Fruit fly (Drosophila melanogaster) whole organism, embryonic: ENCODE data around the gene asun.
A peak's percentile ranks its signal among the peaks of the same experiment; 100 is the strongest.

ENCODE experiments used
- CG10366 ChIP-seq: fragments of 200-800 bp; sonication (Bioruptor generic); IDR thresholded peaks from 2 replicates; pipeline ENCODE4 v1.3.6; 2022; ENCODE audit warnings: missing biosample characterization, missing genetic modification characterization
- CG10543 ChIP-seq: fragments of 200-800 bp; sonication (Bioruptor generic); optimal IDR thresholded peaks from 3 replicates; lab custom pipeline; 2017; ENCODE audit warnings: missing biosample characterization, mild to moderate bottlenecking, missing genetic modification characterization, moderate library complexity
- CG11696 ChIP-seq: fragments of 200-800 bp; sonication (Bioruptor generic); IDR thresholded peaks from 2 replicates; pipeline ENCODE4 v1.3.6; 2022; ENCODE audit warnings: missing biosample characterization, missing genetic modification characterization
- CG12219 ChIP-seq: fragments of 200-800 bp; sonication (Bioruptor generic); optimal IDR thresholded peaks from 3 replicates; lab custom pipeline; 2018; ENCODE audit warnings: missing biosample characterization, mild to moderate bottlenecking, missing genetic modification characterization
- CG13287 ChIP-seq: fragments of 200-800 bp; sonication (Bioruptor generic); IDR thresholded peaks from 2 replicates; pipeline ENCODE4 v1.3.6; 2022; ENCODE audit warnings: missing biosample characterization, missing genetic modification characterization; ENCODE audit not compliant: partially characterized antibody
- CG13775 ChIP-seq: fragments of 200-800 bp; sonication (Bioruptor generic); optimal IDR thresholded peaks from 3 replicates; lab custom pipeline; 2017; ENCODE audit warnings: missing biosample characterization, mild to moderate bottlenecking, missing genetic modification characterization
- CG15514 ChIP-seq: fragments of 200-800 bp; sonication (Bioruptor generic); optimal IDR thresholded peaks from 3 replicates; lab custom pipeline; 2017; ENCODE audit warnings: missing biosample characterization, missing genetic modification characterization, mild to moderate bottlenecking, moderate library complexity, missing genetic modification reagents
- CG16815 ChIP-seq: fragments of 200-800 bp; sonication (Bioruptor generic); optimal IDR thresholded peaks from 3 replicates; lab custom pipeline; 2017; ENCODE audit warnings: missing biosample characterization, mild to moderate bottlenecking, missing genetic modification characterization
- CG17328 ChIP-seq: fragments of 200-800 bp; sonication (Bioruptor generic); IDR thresholded peaks from 2 replicates; pipeline ENCODE4 v1.3.6; 2022; ENCODE audit warnings: missing biosample characterization, missing genetic modification characterization
- CG1832 ChIP-seq: fragments of 200-800 bp; sonication (Bioruptor generic); optimal IDR thresholded peaks from 2 replicates; lab custom pipeline; 2017; ENCODE audit warnings: missing biosample characterization, mild to moderate bottlenecking, missing genetic modification characterization, inconsistent platforms
- CG18476 ChIP-seq: fragments of 200-800 bp; sonication (Bioruptor generic); optimal IDR thresholded peaks from 2 replicates; lab custom pipeline; 2016; ENCODE audit warnings: missing biosample characterization, mild to moderate bottlenecking, missing genetic modification characterization
- CG2116 ChIP-seq: fragments of 200-800 bp; sonication (Bioruptor generic); optimal IDR thresholded peaks from 3 replicates; lab custom pipeline; 2018; ENCODE audit warnings: missing biosample characterization, mild to moderate bottlenecking, missing genetic modification characterization
- CG34224 ChIP-seq: fragments of 200-800 bp; sonication (Bioruptor generic); IDR thresholded peaks from 3 replicates; pipeline ENCODE4 v1.3.6; 2022; ENCODE audit warnings: missing biosample characterization, missing genetic modification characterization; ENCODE audit not compliant: partially characterized antibody
- CG43689 ChIP-seq: fragments of 200-800 bp; sonication (Bioruptor generic); IDR thresholded peaks from 2 replicates; pipeline ENCODE4 v1.3.6; 2022; ENCODE audit warnings: missing biosample characterization, missing genetic modification characterization
- CG4854 ChIP-seq: fragments of 200-800 bp; sonication (Bioruptor generic); optimal IDR thresholded peaks from 2 replicates; lab custom pipeline; 2016; ENCODE audit warnings: missing biosample characterization, missing genetic modification characterization, inconsistent platforms
- CG7745 ChIP-seq: fragments of 200-800 bp; sonication (Bioruptor generic); optimal IDR thresholded peaks from 2 replicates; lab custom pipeline; 2018; ENCODE audit warnings: missing biosample characterization, mild to moderate bottlenecking, missing genetic modification characterization, moderate library complexity
- CG8924 ChIP-seq: fragments of 200-800 bp; optimal IDR thresholded peaks from 3 replicates; lab custom pipeline; 2019; ENCODE audit warnings: missing biosample characterization, mild to moderate bottlenecking, missing genetic modification characterization, moderate library complexity
- CG9932 ChIP-seq: fragments of 200-800 bp; sonication (Bioruptor generic); IDR thresholded peaks from 2 replicates; pipeline ENCODE4 v1.3.6; 2022; ENCODE audit warnings: missing biosample characterization, missing genetic modification characterization
- Dfd ChIP-seq, 2 experiments: fragments of >200 bp; optimal IDR thresholded peaks; 2 replicates each; lab custom pipeline; 2017; ENCODE audit warnings: missing biosample characterization in 2 of 2, missing genetic modification characterization in 2 of 2
- Ets65A ChIP-seq: fragments of 200-800 bp; sonication (Bioruptor generic); peaks from one replicate; lab custom pipeline; 2016; ENCODE audit warnings: missing biosample characterization, missing genetic modification characterization
- Ets97D ChIP-seq: fragments of 200-800 bp; sonication (Bioruptor generic); optimal IDR thresholded peaks from 3 replicates; lab custom pipeline; 2016; ENCODE audit warnings: missing biosample characterization, missing genetic modification characterization
- HLH3B ChIP-seq: fragments of 200-800 bp; sonication (Bioruptor generic); IDR thresholded peaks from 2 replicates; pipeline ENCODE4 v1.3.6; 2022; ENCODE audit warnings: missing biosample characterization, missing genetic modification characterization
- Hand ChIP-seq: fragments of 200-800 bp; sonication (Bioruptor generic); optimal IDR thresholded peaks from 2 replicates; lab custom pipeline; 2017; ENCODE audit warnings: mild to moderate bottlenecking, missing biosample characterization, missing genetic modification reagents, missing genetic modification characterization
- Jarid2 ChIP-seq: fragments of 200-800 bp; sonication (Bioruptor generic); optimal IDR thresholded peaks from 3 replicates; lab custom pipeline; 2017; ENCODE audit warnings: mild to moderate bottlenecking, missing biosample characterization, missing genetic modification reagents, missing genetic modification characterization
- Med ChIP-seq: fragments of 200-800 bp; sonication (Bioruptor generic); peaks from one replicate; lab custom pipeline; 2016; ENCODE audit warnings: missing biosample characterization, missing genetic modification characterization, mild to moderate bottlenecking, inconsistent platforms, moderate library complexity
- Mes4 ChIP-seq: fragments of 200-800 bp; sonication (Bioruptor generic); optimal IDR thresholded peaks from 2 replicates; lab custom pipeline; 2016; ENCODE audit warnings: missing biosample characterization, missing genetic modification characterization
- Oli ChIP-seq: fragments of 200-800 bp; sonication (Bioruptor generic); optimal IDR thresholded peaks from 2 replicates; lab custom pipeline; 2018; ENCODE audit warnings: missing biosample characterization, mild to moderate bottlenecking, missing genetic modification characterization, moderate library complexity
- Rfx ChIP-seq: fragments of 200-800 bp; sonication (Bioruptor generic); IDR thresholded peaks from 2 replicates; pipeline ENCODE4 v1.3.6; 2022; ENCODE audit warnings: missing biosample characterization, missing genetic modification characterization
- Side ChIP-seq: fragments of 200-800 bp; sonication (Bioruptor generic); optimal IDR thresholded peaks from 2 replicates; lab custom pipeline; 2016; ENCODE audit warnings: missing biosample characterization, missing genetic modification characterization
- ab ChIP-seq: fragments of 200-800 bp; sonication (Bioruptor generic); optimal IDR thresholded peaks from 2 replicates; lab custom pipeline; 2016; ENCODE audit warnings: missing biosample characterization, missing genetic modification characterization
- dm ChIP-seq: fragments of 200-800 bp; sonication (Bioruptor generic); optimal IDR thresholded peaks from 3 replicates; lab custom pipeline; 2016; ENCODE audit warnings: missing biosample characterization, missing genetic modification characterization
- dmrt99B ChIP-seq: fragments of 200-800 bp; sonication (Bioruptor generic); optimal IDR thresholded peaks from 2 replicates; lab custom pipeline; 2018; ENCODE audit warnings: missing biosample characterization, mild to moderate bottlenecking, missing genetic modification characterization, moderate library complexity
- fd102C ChIP-seq: fragments of 200-800 bp; sonication (Bioruptor generic); optimal IDR thresholded peaks from 2 replicates; lab custom pipeline; 2018; ENCODE audit warnings: missing biosample characterization, mild to moderate bottlenecking, missing genetic modification characterization, moderate library complexity
- grau ChIP-seq: fragments of 200-800 bp; optimal IDR thresholded peaks from 3 replicates; lab custom pipeline; 2019; ENCODE audit warnings: missing biosample characterization, mild to moderate bottlenecking, missing genetic modification characterization, moderate library complexity
- hb ChIP-seq: fragments of 200-800 bp; sonication (Bioruptor generic); IDR thresholded peaks from 3 replicates; pipeline ENCODE4 v1.3.6; 2022; ENCODE audit warnings: missing biosample characterization, missing genetic modification characterization; ENCODE audit not compliant: partially characterized antibody
- hkb ChIP-seq, 2 experiments: fragments of 200-800 bp in 1 of 2; fragments of >200 bp in 1 of 2; sonication (Bioruptor generic) in 1 of 2; IDR thresholded peaks in 1 of 2; optimal IDR thresholded peaks in 1 of 2; 2 replicates each; pipeline versions ENCODE4 v1.3.6 to Lab custom; 2017 to 2022; ENCODE audit warnings: missing biosample characterization in 1 of 2, missing genetic modification characterization in 1 of 2
- ind ChIP-seq: fragments of 200-800 bp; sonication (Bioruptor generic); optimal IDR thresholded peaks from 3 replicates; lab custom pipeline; 2016; ENCODE audit warnings: missing biosample characterization, missing genetic modification characterization
- jumu ChIP-seq: fragments of 200-800 bp; sonication (Bioruptor generic); optimal IDR thresholded peaks from 3 replicates; lab custom pipeline; 2016; ENCODE audit warnings: missing biosample characterization, missing genetic modification characterization
- odd ChIP-seq: fragments of 200-800 bp; sonication (Bioruptor generic); optimal IDR thresholded peaks from 2 replicates; lab custom pipeline; 2017; ENCODE audit warnings: missing biosample characterization, mild to moderate bottlenecking, missing genetic modification characterization
- pum ChIP-seq: fragments of 200-800 bp; sonication (Bioruptor generic); optimal IDR thresholded peaks from 2 replicates; lab custom pipeline; 2016; ENCODE audit warnings: missing biosample characterization, missing genetic modification characterization
- ro ChIP-seq: fragments of 200-800 bp; sonication (Bioruptor generic); IDR thresholded peaks from 2 replicates; pipeline ENCODE4 v1.3.6; 2022; ENCODE audit warnings: missing biosample characterization, missing genetic modification characterization
- run ChIP-seq: fragments of 200-800 bp; sonication (Bioruptor generic); optimal IDR thresholded peaks from 3 replicates; lab custom pipeline; 2018; ENCODE audit warnings: missing biosample characterization, mild to moderate bottlenecking, missing genetic modification characterization
- sd ChIP-seq: fragments of 200-800 bp; sonication (Bioruptor generic); optimal IDR thresholded peaks from 3 replicates; lab custom pipeline; 2018; ENCODE audit warnings: missing biosample characterization, mild to moderate bottlenecking, missing genetic modification characterization, moderate library complexity
- tgo ChIP-seq: fragments of 200-800 bp; sonication (Bioruptor generic); IDR thresholded peaks from 3 replicates; pipeline ENCODE4 v1.3.6; 2022; ENCODE audit warnings: missing biosample characterization, missing genetic modification characterization
- toy ChIP-seq: fragments of 200-800 bp; sonication (Bioruptor generic); IDR thresholded peaks from 2 replicates; pipeline ENCODE4 v1.3.6; 2022; ENCODE audit warnings: missing biosample characterization, missing genetic modification characterization
- zf30C ChIP-seq: fragments of 200-800 bp; sonication (Bioruptor generic); optimal IDR thresholded peaks from 3 replicates; lab custom pipeline; 2018; ENCODE audit warnings: missing biosample characterization, mild to moderate bottlenecking, missing genetic modification characterization

The asun gene

DNA sequence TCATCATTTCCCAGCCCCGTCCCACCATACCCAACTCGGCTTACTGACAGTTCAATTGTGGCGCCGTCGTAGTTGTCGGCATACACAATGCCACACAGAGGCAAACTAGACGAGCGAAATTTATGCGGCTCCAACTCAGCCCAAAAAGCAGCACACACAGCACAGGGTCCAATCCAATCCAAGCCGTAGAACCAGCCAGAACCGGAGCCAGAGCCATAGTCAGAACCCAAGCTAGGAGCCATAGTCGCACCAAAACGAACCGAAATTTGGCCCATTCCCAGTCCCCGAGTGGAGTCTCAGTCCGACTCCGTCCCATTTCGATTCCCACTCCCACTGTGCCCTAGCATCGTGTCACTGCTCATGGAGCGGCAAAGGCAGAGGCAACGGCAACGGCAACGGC is 43.2 kb upstream of the asun start (continued):
- TF ChIP-seq odd (GFP tag; lab: Kevin White, UChicago) (no peak), CG8924 (tag; lab: Kevin White, UChicago) (no peak), pum (GFP tag; lab: Kevin White, UChicago) (no peak), Ets65A (GFP tag; lab: Kevin White, UChicago) (peak; percentile 93), CG10543 (GFP tag; lab: Kevin White, UChicago) (no peak), Med (GFP tag; lab: Kevin White, UChicago) (peak; percentile 48), Oli (tag; lab: Kevin White, UChicago) (no peak)

DNA sequence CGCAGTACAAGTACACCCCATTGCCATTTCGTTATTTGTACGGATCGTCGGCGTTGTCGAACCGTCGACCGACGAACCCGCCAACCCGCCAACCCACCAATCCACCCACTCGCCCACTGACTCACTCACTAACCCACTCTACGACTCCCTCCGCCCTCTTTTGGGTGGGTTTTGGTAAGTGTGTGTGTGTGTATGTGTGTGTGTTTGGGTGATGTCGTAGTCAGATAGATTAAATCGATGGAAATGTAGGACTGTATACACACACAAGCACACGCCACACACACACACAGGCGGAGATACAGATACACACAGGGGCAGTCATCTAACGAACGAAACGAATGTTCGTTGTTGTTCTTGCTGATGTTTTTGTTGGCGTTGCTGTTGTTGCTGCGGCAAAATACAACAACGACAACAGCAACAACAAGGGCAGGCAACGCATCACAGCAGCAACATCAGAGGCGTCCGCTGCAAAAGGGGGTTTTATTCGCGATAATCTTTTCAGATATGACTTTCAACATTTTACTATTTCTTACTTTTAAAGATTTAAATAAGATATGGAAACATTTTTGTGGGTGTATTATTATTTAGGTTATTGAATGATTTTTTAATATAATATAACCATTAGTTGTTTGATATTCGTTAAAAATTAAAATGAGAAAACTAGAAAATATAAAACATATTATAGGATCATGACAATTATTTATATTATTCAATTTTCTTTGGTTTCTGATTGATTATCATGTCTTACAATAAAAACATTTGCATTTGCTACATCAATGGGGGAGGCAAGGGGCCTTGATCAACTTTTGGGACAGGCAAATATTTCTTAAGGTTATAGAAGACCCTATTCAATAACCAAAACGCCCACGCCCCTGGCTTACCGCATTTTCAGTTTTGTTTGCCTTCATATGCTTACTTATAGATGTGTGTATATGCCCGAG is 42.4 kb upstream of the asun start:
- TF ChIP-seq hb: no peak
- TF ChIP-seq grau (tag; lab: Kevin White, UChicago): peak; percentile 88
- peak; percentile 12 for TF ChIP-seq CG15514 (GFP tag; lab: Kevin White, UChicago)
- peak; percentile 80 for TF ChIP-seq tgo (GFP tag; lab: Robert Waterston, UW)
- TF ChIP-seq ind (GFP tag; lab: Kevin White, UChicago): peak; percentile 78
- TF ChIP-seq run: peak; percentile 77
- peak; percentile 15 for TF ChIP-seq Ets97D (GFP tag; lab: Kevin White, UChicago)
- peak; percentile 97 for TF ChIP-seq CG13775 (GFP tag; lab: Kevin White, UChicago)
- TF ChIP-seq CG9932 (GFP tag; lab: Robert Waterston, UW): peak; percentile 69
- TF ChIP-seq Jarid2: peak; percentile 69
- TF ChIP-seq zf30C (GFP tag; lab: Kevin White, UChicago): no peak
- TF ChIP-seq CG18476 (GFP tag; lab: Kevin White, UChicago): peak; percentile 63
- peak; percentile 50 for TF ChIP-seq sd (tag; lab: Kevin White, UChicago)
- no peak for TF ChIP-seq CG1832 (GFP tag; lab: Kevin White, UChicago)
- TF ChIP-seq Mes4 (GFP tag; lab: Kevin White, UChicago): no peak
- peak; percentile 72 for TF ChIP-seq Rfx (GFP tag; lab: Robert Waterston, UW)
- TF ChIP-seq Side: no peak
- no peak for TF ChIP-seq jumu (GFP tag; lab: Kevin White, UChicago)
- TF ChIP-seq CG12219 (GFP tag; lab: Kevin White, UChicago): peak; percentile 1
- peak; percentile 71 for TF ChIP-seq CG10366 (GFP tag; lab: Robert Waterston, UW)
- peak; percentile 12 for TF ChIP-seq CG4854
- no peak for TF ChIP-seq CG7745 (tag; lab: Kevin White, UChicago)
- no peak for TF ChIP-seq fd102C (GFP tag; lab: Kevin White, UChicago)
- TF ChIP-seq CG16815 (GFP tag; lab: Kevin White, UChicago): peak; percentile 91
- peak; percentile 33; the same call in 1 of the 2 replicates for TF ChIP-seq toy
- no peak for TF ChIP-seq CG13287 (GFP tag; lab: Robert Waterston, UW)
- peak; percentile 81 for TF ChIP-seq Hand (GFP tag; lab: Kevin White, UChicago)
- TF ChIP-seq CG17328: peak; percentile 66
- peak; percentile 77 for TF ChIP-seq ab (GFP tag; lab: Kevin White, UChicago)
- TF ChIP-seq dm (GFP tag; lab: Kevin White, UChicago): no peak
- TF ChIP-seq ro (GFP tag; lab: Robert Waterston, UW): no peak; the same call in 1 of the 2 replicates
- no peak for TF ChIP-seq hkb (optimal IDR thresholded peaks at IDR 0.05; lab: Kevin White, UChicago)
- TF ChIP-seq hkb (GFP tag; IDR thresholded peaks at IDR 0.05; lab: Robert Waterston, UW): no peak
- TF ChIP-seq CG34224: no peak
- peak; percentile 76; the same call in 1 of the 2 replicates for TF ChIP-seq HLH3B (GFP tag; lab: Robert Waterston, UW)
- TF ChIP-seq CG43689: peak; percentile 52; the same call in 1 of the 2 replicates
- TF ChIP-seq CG2116 (GFP tag; lab: Kevin White, UChicago): peak; percentile 70
- peak; percentile 93 for TF ChIP-seq dmrt99B
- peak in 1 of 2 experiments; percentile 79 for TF ChIP-seq Dfd (GFP tag; optimal IDR thresholded peaks at IDR 0.05; lab: Kevin White, UChicago)
- TF ChIP-seq CG11696 (GFP tag; lab: Robert Waterston, UW): peak; percentile 77
